Worm (Caenorhabditis elegans) whole organism, early embryonic: Measurements from ENCODE around the gene C17A2.3.

ENCODE experiments used
- F13C5.2 ChIP-seq: sonication (generic microtip); optimal IDR thresholded peaks from 2 replicates; lab custom pipeline; 2017; ENCODE audit warnings: mild to moderate bottlenecking, missing genetic modification characterization, inconsistent platforms, missing compliant biosample characterization
- aly-1 ChIP-seq: sonication (generic microtip); optimal IDR thresholded peaks from 2 replicates; lab custom pipeline; 2016; ENCODE audit warnings: missing genetic modification characterization, missing compliant biosample characterization
- ama-1 ChIP-seq: fragments of 150-350 bp; optimal IDR thresholded peaks from 2 replicates; lab custom pipeline; 2014
- ceh-36 ChIP-seq: sonication (generic microtip); optimal IDR thresholded peaks from 2 replicates; lab custom pipeline; 2016; ENCODE audit warnings: missing genetic modification characterization, inconsistent platforms, missing compliant biosample characterization
- ets-7 ChIP-seq: sonication (generic microtip); optimal IDR thresholded peaks from 2 replicates; lab custom pipeline; 2016; ENCODE audit warnings: missing genotype, missing genetic modification characterization, missing compliant biosample characterization
- pes-1 ChIP-seq: fragments of 200-800 bp; sonication (Bioruptor generic); IDR thresholded peaks from 2 replicates; pipeline ENCODE4 v1.3.6; 2022; ENCODE audit warnings: missing genetic modification reagents, missing genetic modification characterization, missing compliant biosample characterization
- scrt-1 ChIP-seq: fragments of 200-800 bp; sonication (Bioruptor generic); IDR thresholded peaks from 2 replicates; pipeline ENCODE4 v1.3.6; 2022; ENCODE audit warnings: missing genetic modification characterization, missing compliant biosample characterization

DNA sequence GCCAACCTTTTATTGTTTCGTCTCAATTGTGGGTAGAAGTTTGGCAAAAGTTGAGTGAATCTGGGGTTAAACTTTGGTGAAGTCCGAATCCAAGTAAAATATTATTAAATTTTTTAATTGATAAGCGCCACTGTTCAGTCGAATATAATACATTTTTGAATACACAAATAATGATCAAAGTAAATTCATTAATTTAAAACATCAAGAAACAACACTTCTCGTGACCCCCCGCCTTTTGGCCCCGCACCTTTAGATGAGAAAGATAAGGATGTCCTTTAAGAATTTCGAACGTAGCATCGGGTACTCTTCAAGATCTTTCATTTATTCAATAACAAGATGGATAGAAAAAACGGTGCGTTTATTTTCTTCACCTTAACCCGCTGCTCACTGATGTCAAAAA, 9.2 kb downstream of the C17A2.3 start, which contains the start of gene nhr-257:
- no peak for TF ChIP-seq pes-1 (GFP tag; lab: Robert Waterston, UW)
- no peak for TF ChIP-seq ama-1 (lab: Kevin White, UChicago)
- TF ChIP-seq aly-1 (tag; lab: Kevin White, UChicago) = no peak
- no peak for TF ChIP-seq ets-7 (tag; lab: Kevin White, UChicago)
- no peak for TF ChIP-seq F13C5.2 (tag; lab: Kevin White, UChicago)
- no peak for TF ChIP-seq ceh-36 (tag; lab: Kevin White, UChicago)
- TF ChIP-seq scrt-1 (GFP tag; lab: Robert Waterston, UW) = no peak
